Fruit fly (Drosophila melanogaster): Measurements from ENCODE around the gene narya.

Gene narya

DNA sequence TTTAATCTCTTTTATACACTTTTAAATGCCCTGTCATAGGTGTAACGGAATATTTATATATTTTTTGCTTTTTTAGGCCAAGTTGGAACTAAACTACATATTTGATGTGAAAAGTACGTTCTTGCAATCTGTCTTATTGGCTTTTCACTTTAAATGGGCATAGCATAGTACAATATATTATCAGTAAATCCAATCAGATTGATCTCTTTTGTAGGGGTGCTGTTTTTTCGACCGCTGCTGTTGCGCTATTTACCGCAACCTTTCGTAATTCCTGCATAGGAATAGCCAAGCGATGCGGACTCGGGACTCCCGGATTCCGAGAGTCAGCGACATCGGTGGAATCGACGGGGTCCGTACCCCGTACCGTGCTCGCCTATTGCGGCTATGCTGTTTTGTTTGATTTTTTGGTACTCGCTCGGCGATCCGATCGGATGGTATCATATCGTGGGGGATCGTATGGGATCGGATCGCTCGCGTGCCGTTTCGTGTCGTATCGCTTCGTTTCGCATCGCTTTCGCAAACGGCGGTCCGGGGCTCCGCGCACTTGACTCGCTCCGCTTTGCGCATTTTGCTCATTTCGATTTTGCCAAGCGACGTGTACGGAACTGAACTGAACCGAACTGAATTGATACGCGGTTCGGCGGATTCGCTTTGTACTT lies 23.0 kb downstream of the narya start (continued):
- TF ChIP-seq CG8290 (GFP tag; optimal IDR thresholded peaks at IDR 0.05) (no peak), CG8290 (tag; optimal IDR thresholded peaks at IDR 0.05) (peak in 1 of 2 experiments; percentile 87), CG2120 (GFP tag; optimal IDR thresholded peaks at IDR 0.05) (peak; percentile 28), Dbx (GFP tag; IDR thresholded peaks at IDR 0.05) (peak; percentile 64; the same call in 1 of the 3 replicates), gsb (GFP tag; IDR thresholded peaks at IDR 0.05) (no peak), cg (GFP tag; optimal IDR thresholded peaks at IDR 0.05) (no peak), sd (tag; optimal IDR thresholded peaks at IDR 0.05) (peak; percentile 54), D19B (GFP tag; optimal IDR thresholded peaks at IDR 0.05) (peak; percentile 98), Jarid2 (GFP tag; optimal IDR thresholded peaks at IDR 0.05) (peak; percentile 11), CG11696 (GFP tag; IDR thresholded peaks at IDR 0.05) (peak; percentile 57; the same call in 1 of the 2 replicates), her (GFP tag; optimal IDR thresholded peaks at IDR 0.05) (peak; percentile 16), seq (GFP tag; IDR thresholded peaks at IDR 0.05) (no peak), CG11695 (GFP tag; IDR thresholded peaks at IDR 0.05) (no peak), CG9609 (GFP tag; optimal IDR thresholded peaks at IDR 0.05) (no peak), CG6854 (GFP tag; optimal IDR thresholded peaks at IDR 0.05) (no peak), Med (GFP tag) (peak; percentile 75), ci (GFP tag; IDR thresholded peaks at IDR 0.05) (peak; percentile 45; the same call in 1 of the 3 replicates), sisA (GFP tag; IDR thresholded peaks at IDR 0.05) (no peak), wdn (GFP tag; IDR thresholded peaks at IDR 0.05) (peak; percentile 11; the same call in 1 of the 2 replicates), CG8089 (GFP tag; optimal IDR thresholded peaks at IDR 0.05) (no peak), bab2 (GFP tag; optimal IDR thresholded peaks at IDR 0.05) (no peak), Elba2 (GFP tag; optimal IDR thresholded peaks at IDR 0.05) (peak; percentile 36), CG10543 (GFP tag; optimal IDR thresholded peaks at IDR 0.05) (peak; percentile 98), CG15514 (GFP tag; optimal IDR thresholded peaks at IDR 0.05) (peak; percentile 71), CG12769 (tag; optimal IDR thresholded peaks at IDR 0.05) (peak; percentile 98), ash1 (GFP tag; optimal IDR thresholded peaks at IDR 0.05) (no peak), YL-1 (GFP tag; optimal IDR thresholded peaks at IDR 0.05) (no peak), Rfx (GFP tag; IDR thresholded peaks at IDR 0.05) (peak; percentile 58), CG13296 (GFP tag; optimal IDR thresholded peaks at IDR 0.05) (peak; percentile 19), CG7928 (GFP tag; optimal IDR thresholded peaks at IDR 0.05) (no peak), Mad (GFP tag; optimal IDR thresholded peaks at IDR 0.05) (no peak), mam (GFP tag; optimal IDR thresholded peaks at IDR 0.05) (no peak), Hmr (GFP tag; optimal IDR thresholded peaks at IDR 0.05) (peak; percentile 63), CG8765 (GFP tag; IDR thresholded peaks at IDR 0.05) (no peak), CG12071 (GFP tag; optimal IDR thresholded peaks at IDR 0.05) (peak; percentile 10), CG32532 (GFP tag; IDR thresholded peaks at IDR 0.05) (peak; percentile 89), CG10147 (GFP tag; optimal IDR thresholded peaks at IDR 0.05) (no peak), caup (GFP tag; optimal IDR thresholded peaks at IDR 0.05; ENCODE audit: severe bottlenecking) (peak; percentile 29), CG9932 (GFP tag; IDR thresholded peaks at IDR 0.05) (peak; percentile 63), CG1647 (GFP tag; optimal IDR thresholded peaks at IDR 0.05) (no peak), CG34376 (GFP tag; optimal IDR thresholded peaks at IDR 0.05) (peak; percentile 89), insv (GFP tag; optimal IDR thresholded peaks at IDR 0.05) (peak in 1 of 2 experiments; percentile 59), Rx (GFP tag; IDR thresholded peaks at IDR 0.05) (0 out of 2 replicates have a peak, but pooled peaks have one; percentile 12), HmgZ (tag; optimal IDR thresholded peaks at IDR 0.05) (peak; percentile 34), B-H2 (GFP tag; optimal IDR thresholded peaks at IDR 0.05) (peak; percentile 27), ranshi (GFP tag; IDR thresholded peaks at IDR 0.05) (peak; percentile 10; the same call in 1 of the 2 replicates), Ada2b (GFP tag; IDR thresholded peaks at IDR 0.05) (no peak; the same call in 1 of the 2 replicates), pfk (GFP tag; optimal IDR thresholded peaks at IDR 0.05) (peak; percentile 80), CG42726 (GFP tag; IDR thresholded peaks at IDR 0.05; ENCODE audit: partially characterized antibody) (peak; percentile 29; the same call in 1 of the 2 replicates), CG13287 (GFP tag; IDR thresholded peaks at IDR 0.05; ENCODE audit: partially characterized antibody) (peak; percentile 42)
